Worm (Caenorhabditis elegans): ENCODE data around the gene Y105C5B.8.

DNA sequence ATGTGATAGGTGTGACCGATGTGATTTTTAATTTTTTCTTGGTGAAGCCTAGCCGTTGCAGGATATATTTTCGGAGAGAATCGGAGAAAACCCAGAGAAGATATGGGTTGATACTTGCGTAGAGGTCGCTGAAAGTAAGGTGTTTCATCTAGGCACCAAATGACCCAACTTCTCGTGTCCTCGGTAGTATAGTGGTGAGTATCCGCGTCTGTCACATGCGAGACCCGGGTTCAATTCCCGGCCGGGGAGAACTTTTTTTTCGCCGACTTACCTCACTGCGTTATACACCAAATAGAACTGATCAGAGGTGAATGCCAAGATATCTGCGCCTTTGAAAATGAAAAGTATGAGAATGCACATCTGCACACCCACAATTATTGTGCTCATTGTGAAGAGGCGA lies 5.2 kb upstream of the Y105C5B.8 start:
- TF ChIP-seq rnt-1 (tag; optimal IDR thresholded peaks at IDR 0.05) = peak; percentile 62
- no peak for TF ChIP-seq egl-27 (tag; optimal IDR thresholded peaks at IDR 0.05)
- TF ChIP-seq mdl-1 (tag; optimal IDR thresholded peaks at IDR 0.05) = peak in 1 of 2 experiments; percentile 64
- TF ChIP-seq skn-1 (tag; optimal IDR thresholded peaks at IDR 0.05) = peak; percentile 7
- no peak for TF ChIP-seq ztf-11 (tag; optimal IDR thresholded peaks at IDR 0.05)
- no peak for TF ChIP-seq zag-1 (tag; optimal IDR thresholded peaks at IDR 0.05)
- no peak for TF ChIP-seq snpc-4 (tag; optimal IDR thresholded peaks at IDR 0.05)
- TF ChIP-seq sox-4 (tag; optimal IDR thresholded peaks at IDR 0.05) = no peak
- TF ChIP-seq pqm-1 (tag; optimal IDR thresholded peaks at IDR 0.05) = no peak
- no peak for TF ChIP-seq unc-62 (GFP tag; optimal IDR thresholded peaks at IDR 0.05)
- peak; percentile 10 for TF ChIP-seq xbp-1 (tag; optimal IDR thresholded peaks at IDR 0.05)
- no peak for TF ChIP-seq nhr-76 (tag; optimal IDR thresholded peaks at IDR 0.05)
- TF ChIP-seq blmp-1 (tag; optimal IDR thresholded peaks at IDR 0.05) = no peak
- TF ChIP-seq lsy-2 (tag; optimal IDR thresholded peaks at IDR 0.05) = no peak

All from whole organism, L1 larva.